Fruit fly (Drosophila melanogaster) whole organism, embryonic: ENCODE data around the gene CG7484.
A peak's percentile ranks its signal among the peaks of the same experiment; 100 is the strongest.

Source experiments
- Bgb ChIP-seq: fragments of 200-800 bp; sonication (Bioruptor generic); IDR thresholded peaks from 2 replicates; pipeline ENCODE4 v1.3.6; 2022; ENCODE audit warnings: missing biosample characterization, missing genetic modification characterization; ENCODE audit not compliant: partially characterized antibody
- CG10209 ChIP-seq: fragments of 200-800 bp; sonication (Bioruptor generic); optimal IDR thresholded peaks from 3 replicates; lab custom pipeline; 2017; ENCODE audit warnings: missing biosample characterization, mild to moderate bottlenecking, missing genetic modification characterization, missing genetic modification reagents
- CG10321 ChIP-seq: fragments of 200-800 bp; sonication (Bioruptor generic); IDR thresholded peaks from 2 replicates; pipeline ENCODE4 v1.3.6; 2022; ENCODE audit warnings: missing biosample characterization, missing genetic modification characterization
- CG10543 ChIP-seq: fragments of 200-800 bp; sonication (Bioruptor generic); optimal IDR thresholded peaks from 3 replicates; lab custom pipeline; 2017; ENCODE audit warnings: missing biosample characterization, mild to moderate bottlenecking, missing genetic modification characterization, moderate library complexity
- CG12219 ChIP-seq: fragments of 200-800 bp; sonication (Bioruptor generic); optimal IDR thresholded peaks from 3 replicates; lab custom pipeline; 2018; ENCODE audit warnings: missing biosample characterization, mild to moderate bottlenecking, missing genetic modification characterization
- CG1529 ChIP-seq: fragments of 200-800 bp; sonication (Bioruptor generic); optimal IDR thresholded peaks from 3 replicates; lab custom pipeline; 2018; ENCODE audit warnings: missing biosample characterization, missing genetic modification characterization
- CG1647 ChIP-seq: fragments of 200-800 bp; sonication (Bioruptor generic); optimal IDR thresholded peaks from 3 replicates; lab custom pipeline; 2016; ENCODE audit warnings: missing biosample characterization, missing genetic modification characterization
- CG16863 ChIP-seq: fragments of 200-800 bp; sonication (Bioruptor generic); optimal IDR thresholded peaks from 3 replicates; lab custom pipeline; 2016; ENCODE audit warnings: missing biosample characterization, missing genetic modification characterization
- CG17186 ChIP-seq: fragments of 200-800 bp; sonication (Bioruptor generic); optimal IDR thresholded peaks from 3 replicates; lab custom pipeline; 2017; ENCODE audit warnings: missing biosample characterization, missing genetic modification reagents, missing genetic modification characterization
- CG17328 ChIP-seq: fragments of 200-800 bp; sonication (Bioruptor generic); IDR thresholded peaks from 2 replicates; pipeline ENCODE4 v1.3.6; 2022; ENCODE audit warnings: missing biosample characterization, missing genetic modification characterization
- CG18476 ChIP-seq: fragments of 200-800 bp; sonication (Bioruptor generic); optimal IDR thresholded peaks from 2 replicates; lab custom pipeline; 2016; ENCODE audit warnings: missing biosample characterization, mild to moderate bottlenecking, missing genetic modification characterization
- CG18599 ChIP-seq: fragments of 200-800 bp; sonication (Bioruptor generic); optimal IDR thresholded peaks from 3 replicates; lab custom pipeline; 2017; ENCODE audit warnings: missing biosample characterization, missing genetic modification characterization, mild to moderate bottlenecking, moderate library complexity, missing genetic modification reagents
- CG34422 ChIP-seq: fragments of 200-800 bp; sonication (Bioruptor generic); IDR thresholded peaks from 3 replicates; pipeline ENCODE4 v1.3.6; 2022; ENCODE audit warnings: missing biosample characterization, missing genetic modification characterization
- CG7556 ChIP-seq: fragments of 200-800 bp; sonication (Bioruptor generic); optimal IDR thresholded peaks from 2 replicates; lab custom pipeline; 2017; ENCODE audit warnings: missing biosample characterization, mild to moderate bottlenecking, missing genetic modification characterization
- CG8290 ChIP-seq, 3 experiments: fragments of 200-800 bp; sonication (Bioruptor generic); optimal IDR thresholded peaks; 2 replicates each; lab custom pipeline; 2016 to 2019; ENCODE audit warnings: missing biosample characterization in 3 of 3, missing genetic modification characterization in 3 of 3, mild to moderate bottlenecking in 2 of 3, moderate library complexity in 1 of 3
- CG8944 ChIP-seq: fragments of 200-800 bp; sonication (Bioruptor generic); optimal IDR thresholded peaks from 3 replicates; lab custom pipeline; 2016; ENCODE audit warnings: missing biosample characterization, missing genetic modification characterization
- Dfd ChIP-seq, 2 experiments: fragments of >200 bp; optimal IDR thresholded peaks; 2 replicates each; lab custom pipeline; 2017; ENCODE audit warnings: missing biosample characterization in 2 of 2, missing genetic modification characterization in 2 of 2
- Drgx ChIP-seq: fragments of 200-800 bp; sonication (Bioruptor generic); IDR thresholded peaks from 2 replicates; pipeline ENCODE4 v1.3.6; 2022; ENCODE audit warnings: missing biosample characterization, missing genetic modification characterization
- HLH54F ChIP-seq: fragments of 200-800 bp; sonication (Bioruptor generic); optimal IDR thresholded peaks from 3 replicates; lab custom pipeline; 2016; ENCODE audit warnings: missing biosample characterization, missing genetic modification characterization
- Mes4 ChIP-seq: fragments of 200-800 bp; sonication (Bioruptor generic); optimal IDR thresholded peaks from 2 replicates; lab custom pipeline; 2016; ENCODE audit warnings: missing biosample characterization, missing genetic modification characterization
- NFAT ChIP-seq: fragments of 200-800 bp; sonication (Bioruptor generic); IDR thresholded peaks from 2 replicates; pipeline ENCODE4 v1.3.6; 2022; ENCODE audit warnings: missing biosample characterization, missing genetic modification characterization
- Oaz ChIP-seq: fragments of 200-800 bp; sonication (Bioruptor generic); IDR thresholded peaks from 2 replicates; pipeline ENCODE4 v1.3.6; 2022; ENCODE audit warnings: missing biosample characterization, missing genetic modification characterization
- Oli ChIP-seq: fragments of 200-800 bp; sonication (Bioruptor generic); optimal IDR thresholded peaks from 2 replicates; lab custom pipeline; 2018; ENCODE audit warnings: missing biosample characterization, mild to moderate bottlenecking, missing genetic modification characterization, moderate library complexity
- Opbp ChIP-seq: fragments of 200-800 bp; sonication (Bioruptor generic); IDR thresholded peaks from 3 replicates; pipeline ENCODE4 v1.3.6; 2022; ENCODE audit warnings: missing biosample characterization, missing genetic modification characterization; ENCODE audit not compliant: partially characterized antibody
- Stat92E ChIP-seq, 3 experiments: fragments of >200 bp in 2 of 3; fragments of 200-800 bp in 1 of 3; sonication (Bioruptor generic) in 1 of 3; optimal IDR thresholded peaks; 2 replicates each; lab custom pipeline; 2017 to 2019; ENCODE audit warnings: missing biosample characterization in 3 of 3, missing genetic modification characterization in 3 of 3, mild to moderate bottlenecking in 1 of 3, moderate library complexity in 1 of 3
- Trl ChIP-seq, 3 experiments: fragments of >200 bp in 2 of 3; fragments of 200-800 bp in 1 of 3; sonication (Bioruptor generic) in 1 of 3; optimal IDR thresholded peaks; 2 replicates in 1 of 3; 3 replicates in 2 of 3; lab custom pipeline; 2016 to 2017; ENCODE audit warnings: missing biosample characterization in 1 of 3, missing genetic modification characterization in 1 of 3
- bsh ChIP-seq, 2 experiments: fragments of 200-800 bp; sonication (Bioruptor generic); optimal IDR thresholded peaks; 2 replicates each; lab custom pipeline; 2017 to 2018; ENCODE audit warnings: mild to moderate bottlenecking in 2 of 2, missing biosample characterization in 2 of 2, missing genetic modification characterization in 2 of 2, moderate library complexity in 1 of 2
- crc ChIP-seq: fragments of 200-800 bp; sonication (Bioruptor generic); optimal IDR thresholded peaks from 2 replicates; lab custom pipeline; 2016; ENCODE audit warnings: missing biosample characterization, missing genetic modification characterization
- crol ChIP-seq: fragments of 200-800 bp; sonication (Bioruptor generic); IDR thresholded peaks from 2 replicates; pipeline ENCODE4 v1.3.6; 2022; ENCODE audit warnings: missing biosample characterization, missing genetic modification characterization
- dpn ChIP-seq, 2 experiments: fragments of 200-800 bp; sonication (Bioruptor generic); optimal IDR thresholded peaks; 3 replicates each; lab custom pipeline; 2016; ENCODE audit warnings: missing biosample characterization in 2 of 2, missing genetic modification characterization in 2 of 2
- emc ChIP-seq: fragments of 200-800 bp; sonication (Bioruptor generic); optimal IDR thresholded peaks from 2 replicates; lab custom pipeline; 2016; ENCODE audit warnings: missing biosample characterization, missing genetic modification characterization
- fd3F ChIP-seq: fragments of 200-800 bp; sonication (Bioruptor generic); optimal IDR thresholded peaks from 2 replicates; lab custom pipeline; 2018; ENCODE audit warnings: missing biosample characterization, mild to moderate bottlenecking, missing genetic modification characterization, moderate library complexity
- hbn ChIP-seq: fragments of 200-800 bp; sonication (Bioruptor generic); IDR thresholded peaks from 2 replicates; pipeline ENCODE4 v1.3.6; 2022; ENCODE audit warnings: missing biosample characterization, missing genetic modification characterization; ENCODE audit not compliant: partially characterized antibody
- hkb ChIP-seq, 2 experiments: fragments of 200-800 bp in 1 of 2; fragments of >200 bp in 1 of 2; sonication (Bioruptor generic) in 1 of 2; IDR thresholded peaks in 1 of 2; optimal IDR thresholded peaks in 1 of 2; 2 replicates each; pipeline versions ENCODE4 v1.3.6 to Lab custom; 2017 to 2022; ENCODE audit warnings: missing biosample characterization in 1 of 2, missing genetic modification characterization in 1 of 2
- jigr1 ChIP-seq: fragments of 200-800 bp; sonication (Bioruptor generic); IDR thresholded peaks from 3 replicates; pipeline ENCODE4 v1.3.6; 2022; ENCODE audit warnings: missing biosample characterization, missing genetic modification characterization
- kah ChIP-seq: fragments of 200-800 bp; sonication (Bioruptor generic); optimal IDR thresholded peaks from 2 replicates; lab custom pipeline; 2018; ENCODE audit warnings: missing biosample characterization, mild to moderate bottlenecking, missing genetic modification characterization
- nerfin-1 ChIP-seq: fragments of 200-800 bp; sonication (Bioruptor generic); optimal IDR thresholded peaks from 3 replicates; lab custom pipeline; 2019; ENCODE audit warnings: missing biosample characterization, mild to moderate bottlenecking, missing genetic modification characterization, moderate library complexity
- nerfin-2 ChIP-seq: fragments of 200-800 bp; sonication (Bioruptor generic); IDR thresholded peaks from 2 replicates; pipeline ENCODE4 v1.3.6; 2022; ENCODE audit warnings: missing biosample characterization, missing genetic modification characterization; ENCODE audit not compliant: partially characterized antibody
- pan ChIP-seq, 4 experiments: fragments of >200 bp in 3 of 4; fragments of 200-800 bp in 1 of 4; sonication (Bioruptor generic) in 1 of 4; optimal IDR thresholded peaks in 3 of 4; IDR thresholded peaks in 1 of 4; 2 replicates each; pipeline versions ENCODE4 v1.3.6 to Lab custom; 2017 to 2022; ENCODE audit warnings: missing biosample characterization in 2 of 4, missing genetic modification characterization in 2 of 4, mixed read lengths in 1 of 4
- pho ChIP-seq: fragments of 200-800 bp; sonication (Bioruptor generic); optimal IDR thresholded peaks from 2 replicates; lab custom pipeline; 2016; ENCODE audit warnings: missing biosample characterization, missing genetic modification characterization
- prd ChIP-seq, 3 experiments: fragments of >200 bp in 2 of 3; fragments of 200-800 bp in 1 of 3; sonication (Bioruptor generic) in 1 of 3; optimal IDR thresholded peaks in 2 of 3; IDR thresholded peaks in 1 of 3; 2 replicates in 2 of 3; 3 replicates in 1 of 3; pipeline versions ENCODE4 v1.3.6 to Lab custom; 2017 to 2022; ENCODE audit warnings: missing biosample characterization in 1 of 3, missing genetic modification characterization in 1 of 3
- sens-2 ChIP-seq: fragments of 200-800 bp; sonication (Bioruptor generic); IDR thresholded peaks from 2 replicates; pipeline ENCODE4 v1.3.6; 2022; ENCODE audit warnings: missing biosample characterization, missing genetic modification characterization
- slou ChIP-seq: fragments of 200-800 bp; sonication (Bioruptor generic); optimal IDR thresholded peaks from 3 replicates; lab custom pipeline; 2016; ENCODE audit warnings: missing biosample characterization, missing genetic modification characterization
- stwl ChIP-seq: fragments of 200-800 bp; sonication (Bioruptor generic); optimal IDR thresholded peaks from 3 replicates; lab custom pipeline; 2018; ENCODE audit warnings: missing biosample characterization, mild to moderate bottlenecking, missing genetic modification characterization, moderate library complexity
- unpg ChIP-seq: fragments of 200-800 bp; sonication (Bioruptor generic); optimal IDR thresholded peaks from 3 replicates; lab custom pipeline; 2018; ENCODE audit warnings: missing biosample characterization, mild to moderate bottlenecking, missing genetic modification characterization, moderate library complexity
- zfh2 ChIP-seq: fragments of 200-800 bp; sonication (Bioruptor generic); optimal IDR thresholded peaks from 2 replicates; lab custom pipeline; 2016; ENCODE audit warnings: missing biosample characterization, missing genetic modification characterization

CG7484 gene

dm6 chr3L:17611864-17612505 lies 42.4 kb upstream of the CG7484 start (continued):
- peak; percentile 87 for TF ChIP-seq crol (GFP tag; lab: Robert Waterston, UW)
- TF ChIP-seq CG1529 (GFP tag; lab: Kevin White, UChicago), result no peak
- peak; percentile 57; the same call in 1 of the 3 replicates for TF ChIP-seq Opbp (GFP tag; lab: Robert Waterston, UW)
- no peak for TF ChIP-seq Oaz (GFP tag; lab: Robert Waterston, UW)
- TF ChIP-seq CG17328 (GFP tag; lab: Robert Waterston, UW), result no peak
- no peak for TF ChIP-seq CG17186 (GFP tag; lab: Kevin White, UChicago)
- TF ChIP-seq CG10209, result no peak
- no peak for TF ChIP-seq fd3F
- no peak for TF ChIP-seq slou (GFP tag; lab: Kevin White, UChicago)
- no peak for TF ChIP-seq CG1647 (GFP tag; lab: Kevin White, UChicago)
- no peak for TF ChIP-seq crc (GFP tag; lab: Kevin White, UChicago)
- TF ChIP-seq Drgx (GFP tag; lab: Robert Waterston, UW), result peak; percentile 22; the same call in 1 of the 2 replicates
- no peak for TF ChIP-seq nerfin-2 (GFP tag; lab: Robert Waterston, UW)
- TF ChIP-seq prd (optimal IDR thresholded peaks at IDR 0.05; lab: Kevin White, UChicago), result no peak
- TF ChIP-seq prd (GFP tag; IDR thresholded peaks at IDR 0.05; lab: Robert Waterston, UW), result 0 out of 3 replicates have a peak, but pooled peaks have one; percentile 21
- no peak for TF ChIP-seq hkb (optimal IDR thresholded peaks at IDR 0.05; lab: Kevin White, UChicago)
- TF ChIP-seq hkb (GFP tag; IDR thresholded peaks at IDR 0.05; lab: Robert Waterston, UW), result no peak
- no peak for TF ChIP-seq pho (GFP tag; lab: Kevin White, UChicago)
- no peak for TF ChIP-seq CG10543 (GFP tag; lab: Kevin White, UChicago)
- no peak for TF ChIP-seq nerfin-1 (tag; lab: Kevin White, UChicago)
- TF ChIP-seq Oli (tag; lab: Kevin White, UChicago), result no peak
- TF ChIP-seq CG12219 (GFP tag; lab: Kevin White, UChicago), result no peak
- no peak for TF ChIP-seq CG8944 (GFP tag; lab: Kevin White, UChicago)
- TF ChIP-seq emc (GFP tag; lab: Kevin White, UChicago), result no peak
- no peak for TF ChIP-seq HLH54F
- peak; percentile 3 for TF ChIP-seq stwl
- no peak for TF ChIP-seq CG7556 (GFP tag; lab: Kevin White, UChicago)
- TF ChIP-seq CG34422 (GFP tag; lab: Robert Waterston, UW), result 0 out of 3 replicates have a peak, but pooled peaks have one; percentile 42
- peak; percentile 37; the same call in 1 of the 2 replicates for TF ChIP-seq Bgb (GFP tag; lab: Robert Waterston, UW)
- TF ChIP-seq pan (optimal IDR thresholded peaks at IDR 0.05; lab: Kevin White, UChicago), result no peak
- no peak for TF ChIP-seq pan (GFP tag; optimal IDR thresholded peaks at IDR 0.05 in 1 of 2, IDR thresholded peaks at IDR 0.05 in 1 of 2)
- TF ChIP-seq CG8290 (GFP tag; optimal IDR thresholded peaks at IDR 0.05; lab: Kevin White, UChicago), result no peak
- TF ChIP-seq CG8290 (tag; optimal IDR thresholded peaks at IDR 0.05; lab: Kevin White, UChicago), result peak in 1 of 2 experiments; percentile 35
- TF ChIP-seq CG16863 (GFP tag; lab: Kevin White, UChicago), result no peak
- TF ChIP-seq Dfd (GFP tag; optimal IDR thresholded peaks at IDR 0.05; lab: Kevin White, UChicago), result no peak
- no peak for TF ChIP-seq Mes4 (GFP tag; lab: Kevin White, UChicago)
- TF ChIP-seq jigr1, result no peak
- TF ChIP-seq dpn (GFP tag; optimal IDR thresholded peaks at IDR 0.05; lab: Kevin White, UChicago), result no peak
- no peak for TF ChIP-seq Stat92E (GFP tag; optimal IDR thresholded peaks at IDR 0.05; lab: Kevin White, UChicago)
- 0 out of 2 replicates have a peak, but pooled peaks have one; percentile 18 for TF ChIP-seq sens-2 (GFP tag; lab: Robert Waterston, UW)
- TF ChIP-seq NFAT, result no peak
- no peak for TF ChIP-seq zfh2 (GFP tag; lab: Kevin White, UChicago)
- TF ChIP-seq Trl (optimal IDR thresholded peaks at IDR 0.05; lab: Kevin White, UChicago), result peak; percentile 87 to 93
- no peak for TF ChIP-seq Trl (GFP tag; optimal IDR thresholded peaks at IDR 0.05; lab: Kevin White, UChicago)
- TF ChIP-seq CG18476 (GFP tag; lab: Kevin White, UChicago), result no peak
- no peak for TF ChIP-seq CG18599 (GFP tag; lab: Kevin White, UChicago)
- no peak for TF ChIP-seq CG10321 (GFP tag; lab: Robert Waterston, UW)
- TF ChIP-seq bsh (GFP tag; optimal IDR thresholded peaks at IDR 0.05; lab: Kevin White, UChicago), result no peak
- TF ChIP-seq unpg (GFP tag; lab: Kevin White, UChicago), result no peak
- 0 out of 2 replicates have a peak, but pooled peaks have one; percentile 16 for TF ChIP-seq hbn (GFP tag; lab: Robert Waterston, UW)
- no peak for TF ChIP-seq kah (GFP tag; lab: Kevin White, UChicago)
